Fruit fly (Drosophila melanogaster): Measurements from ENCODE around the gene CG3557.
A peak's percentile ranks its signal among the peaks of the same experiment; 100 is the strongest.

The CG3557 gene

dm6 chr2L:2357228-2357656 is 28.4 kb downstream of the CG3557 start, which contains the start of gene CG9967 (continued):
- TF ChIP-seq CG9609 (GFP tag; optimal IDR thresholded peaks at IDR 0.05) (no peak), CG17829 (tag; optimal IDR thresholded peaks at IDR 0.05) (peak; percentile 11), gfzf (GFP tag; optimal IDR thresholded peaks at IDR 0.05) (no peak), jumu (GFP tag; optimal IDR thresholded peaks at IDR 0.05) (no peak), en (GFP tag; optimal IDR thresholded peaks at IDR 0.05) (no peak), Bdp1 (GFP tag; optimal IDR thresholded peaks at IDR 0.05) (no peak), CG3726 (GFP tag; IDR thresholded peaks at IDR 0.05) (no peak), CG2202 (tag; optimal IDR thresholded peaks at IDR 0.05) (no peak), Drgx (GFP tag; IDR thresholded peaks at IDR 0.05) (no peak), dm (GFP tag; optimal IDR thresholded peaks at IDR 0.05) (no peak), CG31388 (GFP tag; optimal IDR thresholded peaks at IDR 0.05) (no peak), CG2129 (GFP tag; IDR thresholded peaks at IDR 0.05; ENCODE audit: partially characterized antibody) (no peak), CG7987 (GFP tag; optimal IDR thresholded peaks at IDR 0.05) (no peak), Myb (GFP tag; optimal IDR thresholded peaks at IDR 0.05) (peak; percentile 66), Hr3 (GFP tag; optimal IDR thresholded peaks at IDR 0.05) (no peak), CG4854 (GFP tag; optimal IDR thresholded peaks at IDR 0.05) (no peak), CG4820 (GFP tag; optimal IDR thresholded peaks at IDR 0.05) (no peak), MTF-1 (GFP tag; optimal IDR thresholded peaks at IDR 0.05; ENCODE audit: borderline replicate concordance) (no peak), CG12391 (tag; optimal IDR thresholded peaks at IDR 0.05) (peak; percentile 43), hb (GFP tag; IDR thresholded peaks at IDR 0.05; ENCODE audit: partially characterized antibody) (no peak), NFAT (GFP tag; IDR thresholded peaks at IDR 0.05) (no peak), CG1603 (tag; optimal IDR thresholded peaks at IDR 0.05) (peak; percentile 6), otp (GFP tag; IDR thresholded peaks at IDR 0.05) (no peak), CG3847 (GFP tag; IDR thresholded peaks at IDR 0.05) (no peak), Meics (GFP tag; optimal IDR thresholded peaks at IDR 0.05) (no peak), danr (GFP tag; IDR thresholded peaks at IDR 0.05) (no peak), CG12155 (GFP tag; optimal IDR thresholded peaks at IDR 0.05) (peak; percentile 13), CG2875 (GFP tag; optimal IDR thresholded peaks at IDR 0.05) (no peak), Usf (GFP tag; optimal IDR thresholded peaks at IDR 0.05) (no peak), CG7745 (tag; optimal IDR thresholded peaks at IDR 0.05) (no peak), CG12219 (GFP tag; optimal IDR thresholded peaks at IDR 0.05) (no peak), gem (tag; optimal IDR thresholded peaks at IDR 0.05) (peak; percentile 35), CG16815 (GFP tag; optimal IDR thresholded peaks at IDR 0.05) (no peak), CG10147 (GFP tag; optimal IDR thresholded peaks at IDR 0.05) (no peak), dmrt99B (tag; optimal IDR thresholded peaks at IDR 0.05) (no peak), CG8388 (GFP tag; optimal IDR thresholded peaks at IDR 0.05) (no peak), CG1529 (GFP tag; optimal IDR thresholded peaks at IDR 0.05) (no peak), CG2116 (GFP tag; optimal IDR thresholded peaks at IDR 0.05) (peak; percentile 50), Bgb (GFP tag; IDR thresholded peaks at IDR 0.05; ENCODE audit: partially characterized antibody) (peak; percentile 27; the same call in 1 of the 2 replicates), amos (GFP tag; IDR thresholded peaks at IDR 0.05; ENCODE audit: partially characterized antibody) (peak; percentile 34; the same call in 1 of the 2 replicates), inv (GFP tag; IDR thresholded peaks at IDR 0.05; ENCODE audit: partially characterized antibody) (no peak), trem (tag; optimal IDR thresholded peaks at IDR 0.05) (peak; percentile 99), CG2199 (GFP tag; IDR thresholded peaks at IDR 0.05) (no peak), fu2 (GFP tag; optimal IDR thresholded peaks at IDR 0.05) (no peak), CG10267 (tag; optimal IDR thresholded peaks at IDR 0.05) (peak; percentile 90), cwo (GFP tag; optimal IDR thresholded peaks at IDR 0.05) (no peak), bsh (GFP tag; optimal IDR thresholded peaks at IDR 0.05) (no peak), Neu2 (GFP tag; optimal IDR thresholded peaks at IDR 0.05; ENCODE audit: borderline replicate concordance) (no peak), CG8359 (GFP tag; optimal IDR thresholded peaks at IDR 0.05; ENCODE audit: borderline replicate concordance) (no peak), tgo (GFP tag; IDR thresholded peaks at IDR 0.05) (no peak)

All from whole organism, embryonic.